Worm (Caenorhabditis elegans): ENCODE measurements around the gene srbc-79.

DNA sequence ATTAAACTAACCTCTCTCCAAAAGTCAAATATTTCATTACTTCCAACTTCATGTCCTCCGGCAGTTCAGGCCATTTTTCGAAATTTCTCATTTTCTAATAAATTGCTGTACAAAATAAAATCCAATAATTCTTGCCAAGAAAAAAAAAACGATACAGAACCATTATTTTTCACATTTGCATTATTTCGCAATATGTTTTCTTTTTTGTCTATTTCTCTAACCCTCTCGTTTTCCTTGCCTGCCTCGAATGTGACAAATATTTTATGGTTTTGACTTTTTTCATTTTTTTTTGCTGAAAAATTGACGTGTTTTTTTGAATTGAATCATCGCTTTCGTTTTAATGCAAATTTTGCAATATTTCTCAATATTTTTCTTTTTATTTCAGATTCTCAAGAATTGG, 29.9 kb upstream of the srbc-79 start, which contains the start of the genes Y38H6C.9 and fbxa-150:
- TF ChIP-seq ama-1 (optimal IDR thresholded peaks at IDR 0.05) (no peak), tbx-11 (GFP tag; IDR thresholded peaks at IDR 0.05) (no peak), aly-1 (tag; optimal IDR thresholded peaks at IDR 0.05) (no peak), F13C5.2 (tag; optimal IDR thresholded peaks at IDR 0.05) (no peak), tbx-37 (GFP tag; conservative IDR thresholded peaks at IDR 0.05) (no peak), hmbx-1 (tag; optimal IDR thresholded peaks at IDR 0.05) (no peak), ets-7 (tag; optimal IDR thresholded peaks at IDR 0.05) (no peak), tra-4 (tag; optimal IDR thresholded peaks at IDR 0.05) (no peak), scrt-1 (GFP tag; IDR thresholded peaks at IDR 0.05) (no peak), flt-1 (GFP tag; IDR thresholded peaks at IDR 0.05) (no peak)

Measured in whole organism, early embryonic.